Worm (Caenorhabditis elegans) whole organism, mixed stage, embryonic: ENCODE measurements around the gene F10C5.3.

Experiments
- M03D4.4 ChIP-seq: sonication (generic microtip); optimal IDR thresholded peaks from 2 replicates; lab custom pipeline; 2017; ENCODE audit warnings: mild to moderate bottlenecking, missing genetic modification characterization, missing compliant biosample characterization
- blmp-1 ChIP-seq: fragments of 150-350 bp; optimal IDR thresholded peaks from 2 replicates; lab custom pipeline; 2014; ENCODE audit warnings: missing biosample characterization, missing genetic modification characterization
- ceh-43 ChIP-seq: fragments of 200-800 bp; sonication (Bioruptor generic); optimal IDR thresholded peaks from 2 replicates; lab custom pipeline; 2018; ENCODE audit warnings: mild to moderate bottlenecking, missing genetic modification characterization, moderate library complexity, missing compliant biosample characterization
- snpc-4 ChIP-seq: fragments of 150-350 bp; optimal IDR thresholded peaks from 2 replicates; lab custom pipeline; 2014; ENCODE audit warnings: missing biosample characterization, missing genetic modification characterization
- unc-62 ChIP-seq: fragments of 150-350 bp; optimal IDR thresholded peaks from 2 replicates; lab custom pipeline; 2014; ENCODE audit warnings: missing biosample characterization, missing genetic modification reagents, missing genetic modification characterization

ce11 chrIII:502583-502982 lies 18.9 kb downstream of the F10C5.3 start:
- no peak for TF ChIP-seq blmp-1 (tag; lab: Kevin White, UChicago)
- no peak for TF ChIP-seq snpc-4 (tag; lab: Kevin White, UChicago)
- peak; percentile 88 for TF ChIP-seq M03D4.4
- peak; percentile 47 for TF ChIP-seq unc-62 (GFP tag; lab: Kevin White, UChicago)
- TF ChIP-seq ceh-43 (GFP tag; lab: Kevin White, UChicago): peak; percentile 83
